Worm (Caenorhabditis elegans) whole organism, L3 larva: ENCODE data around the gene srx-60.

Experiments used
- ZK546.5 ChIP-seq: sonication (generic microtip); optimal IDR thresholded peaks from 2 replicates; lab custom pipeline; 2017; ENCODE audit warnings: missing biosample characterization, missing genetic modification characterization
- ceh-82 ChIP-seq: fragments of 150-350 bp; optimal IDR thresholded peaks from 2 replicates; lab custom pipeline; 2014; ENCODE audit warnings: missing biosample characterization, missing genetic modification characterization
- elt-2 ChIP-seq: sonication (generic microtip); optimal IDR thresholded peaks from 2 replicates; lab custom pipeline; 2016; ENCODE audit warnings: missing genetic modification reagents, mild to moderate bottlenecking, missing genetic modification characterization, missing compliant biosample characterization
- fkh-10 ChIP-seq: sonication (generic microtip); optimal IDR thresholded peaks from 2 replicates; lab custom pipeline; 2017; ENCODE audit warnings: missing biosample characterization, missing genetic modification reagents, missing genetic modification characterization
- fos-1 ChIP-seq: fragments of 150-350 bp; optimal IDR thresholded peaks from 2 replicates; lab custom pipeline; 2014; ENCODE audit warnings: missing biosample characterization, missing genetic modification characterization
- lin-39 ChIP-seq: fragments of 150-350 bp; optimal IDR thresholded peaks from 2 replicates; lab custom pipeline; 2018; ENCODE audit warnings: missing biosample characterization, missing genetic modification reagents, missing genetic modification characterization
- ztf-11 ChIP-seq: fragments of 150-350 bp; optimal IDR thresholded peaks from 2 replicates; lab custom pipeline; 2014; ENCODE audit warnings: missing biosample characterization, missing genetic modification characterization

- TF ChIP-seq elt-2 (no peak), fkh-10 (GFP tag; lab: Kevin White, UChicago) (no peak), ceh-82 (no peak), lin-39 (no peak), ztf-11 (tag; lab: Kevin White, UChicago) (no peak), ZK546.5 (tag; lab: Kevin White, UChicago) (no peak), fos-1 (tag; lab: Kevin White, UChicago) (no peak)
Observed at ce11 chrV:7386052-7386573, 14.6 kb upstream of the srx-60 start, which contains the start of gene srp-6.
